Worm (Caenorhabditis elegans): Measurements from ENCODE around the gene ZC204.14.
A peak's percentile ranks its signal among the peaks of the same experiment; 100 is the strongest.
"Not testable (repeated sequence)": the region's sequence is repeated elsewhere in the genome, so short reads cannot be mapped to it uniquely, and the experiment has no call there.

The ZC204.14 gene

ce11 chrII:1661300-1661838, 1.4 kb downstream of the ZC204.14 start:
- TF ChIP-seq lsy-2 (tag; optimal IDR thresholded peaks at IDR 0.05) = peak in 1 of 2 experiments; percentile 33

- TF ChIP-seq nhr-129 (tag; optimal IDR thresholded peaks at IDR 0.05); mbf-1 (tag; optimal IDR thresholded peaks at IDR 0.05); sma-9 (GFP tag; optimal IDR thresholded peaks at IDR 0.05); sma-9 (tag; optimal IDR thresholded peaks at IDR 0.05): not testable (repeated sequence)
Measured at ce11 chrII:1660888-1661287, 1.9 kb downstream of the ZC204.14 start, which contains the start of gene ZC204.13. ZC204.13 (minus strand) TSS chrII:1660988.

ce11 chrII:1659729-1660128, 3.0 kb downstream of the ZC204.14 start:
- TF ChIP-seq fos-1 (tag; optimal IDR thresholded peaks at IDR 0.05) = peak; percentile 21

DNA sequence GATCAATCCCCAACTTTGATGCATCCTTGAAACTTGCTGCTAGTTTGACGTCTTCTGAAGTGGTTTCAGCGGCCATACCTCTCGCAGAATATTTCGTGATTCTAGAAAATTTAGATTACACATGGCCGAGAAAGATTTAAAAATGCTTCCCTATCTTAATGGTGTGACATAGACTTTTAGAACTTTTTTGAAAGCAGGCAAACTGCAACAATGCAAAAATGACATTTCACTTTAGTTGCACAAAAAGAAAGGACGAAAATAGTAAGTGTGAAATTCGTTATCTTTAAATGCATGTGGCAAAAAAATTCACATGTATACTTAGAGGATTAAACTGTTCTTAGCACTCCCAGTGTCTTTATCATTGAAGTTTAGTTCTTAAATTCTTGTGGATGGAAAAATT, 5.5 kb downstream of the ZC204.14 start, which contains the start of gene ZC204.12:
Gene ZC204.12, minus strand, starts transcription at position 101 of the 400 bp plus-strand sequence.
- TF ChIP-seq Y55F3AM.14 (GFP tag; optimal IDR thresholded peaks at IDR 0.05) (no peak), skn-1 (tag; optimal IDR thresholded peaks at IDR 0.05) (no peak), mbf-1 (tag; optimal IDR thresholded peaks at IDR 0.05) (no peak), nhr-11 (tag; optimal IDR thresholded peaks at IDR 0.05) (no peak), nhr-77 (tag; optimal IDR thresholded peaks at IDR 0.05) (no peak), lin-13 (GFP tag; optimal IDR thresholded peaks at IDR 0.05) (no peak)

- TF ChIP-seq peb-1 (tag; optimal IDR thresholded peaks at IDR 0.05) (no peak), nhr-77 (tag; optimal IDR thresholded peaks at IDR 0.05) (no peak), lsy-2 (tag; optimal IDR thresholded peaks at IDR 0.05) (no peak)
Measured at ce11 chrII:1654917-1655316, 7.8 kb downstream of the ZC204.14 start, which contains the start of gene btb-12. btb-12 (plus strand) TSS chrII:1655217.

DNA sequence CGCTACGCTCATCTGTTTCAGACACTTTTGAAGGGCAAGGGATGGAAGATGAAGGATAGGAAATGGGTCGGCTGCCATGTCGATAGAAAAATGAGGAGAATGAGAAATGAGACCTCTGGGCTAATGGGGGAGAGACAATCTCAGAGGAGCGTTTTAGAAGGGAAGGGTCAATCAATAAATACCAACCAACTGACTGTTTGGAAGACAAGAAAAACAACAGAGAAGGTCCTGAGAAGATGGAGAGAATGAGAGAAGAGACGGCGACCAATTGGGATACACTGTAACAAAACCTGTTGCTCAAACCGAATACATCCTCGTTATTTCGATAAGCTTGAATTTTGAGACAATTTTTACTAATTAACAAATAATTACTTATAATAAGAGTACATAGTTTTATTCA, 9.4 kb downstream of the ZC204.14 start, which contains the start of gene fbxb-15:
Gene fbxb-15, minus strand, starts transcription at position 101 of the 400 bp plus-strand sequence.
- TF ChIP-seq nhr-25 (tag; optimal IDR thresholded peaks at IDR 0.05) (no peak), blmp-1 (tag; optimal IDR thresholded peaks at IDR 0.05; ENCODE audit: insufficient read depth) (no peak), lin-11 (tag; optimal IDR thresholded peaks at IDR 0.05) (no peak), ceh-82 (tag; optimal IDR thresholded peaks at IDR 0.05) (no peak), zag-1 (tag; optimal IDR thresholded peaks at IDR 0.05) (no peak), ztf-4 (tag; optimal IDR thresholded peaks at IDR 0.05) (no peak), dmd-4 (tag; optimal IDR thresholded peaks at IDR 0.05) (no peak), mdl-1 (tag; optimal IDR thresholded peaks at IDR 0.05) (no peak), mbf-1 (tag; optimal IDR thresholded peaks at IDR 0.05) (no peak), ceh-16 (tag; optimal IDR thresholded peaks at IDR 0.05) (no peak), sem-4 (tag; optimal IDR thresholded peaks at IDR 0.05) (no peak), nhr-11 (tag; optimal IDR thresholded peaks at IDR 0.05) (no peak), lin-39 (tag; optimal IDR thresholded peaks at IDR 0.05) (no peak), snpc-4 (tag; optimal IDR thresholded peaks at IDR 0.05) (no peak), elt-1 (tag; optimal IDR thresholded peaks at IDR 0.05) (no peak), gmeb-1 (tag; optimal IDR thresholded peaks at IDR 0.05) (no peak), crh-2 (tag; optimal IDR thresholded peaks at IDR 0.05) (no peak), ztf-11 (tag; optimal IDR thresholded peaks at IDR 0.05) (no peak), skn-1 (tag; optimal IDR thresholded peaks at IDR 0.05) (no peak)

DNA sequence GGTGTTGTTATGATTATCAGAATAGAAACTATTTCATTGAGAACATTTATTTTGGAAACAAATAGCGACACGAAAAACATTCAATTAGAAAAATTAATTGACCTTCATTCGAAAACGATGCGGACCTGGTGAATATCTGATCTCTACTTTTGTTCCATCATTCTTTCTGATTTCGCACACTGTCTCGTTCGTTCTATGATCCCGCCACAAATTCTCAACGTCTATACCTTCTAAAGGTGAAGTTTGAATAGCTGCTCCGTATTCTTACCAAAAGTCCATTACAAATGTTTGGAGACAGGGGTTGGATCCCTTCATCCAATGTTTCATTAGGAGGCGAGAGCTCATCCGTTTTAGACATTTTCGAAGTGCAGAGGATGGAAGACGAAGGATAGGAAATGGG, 10.9 kb downstream of the ZC204.14 start, which contains the start of gene fbxb-16:
Gene fbxb-16, minus strand, starts transcription at position 101 of the 400 bp plus-strand sequence.
- TF ChIP-seq mdl-1 (tag; optimal IDR thresholded peaks at IDR 0.05) (no peak), nhr-10 (tag; optimal IDR thresholded peaks at IDR 0.05) (no peak), nhr-77 (tag; optimal IDR thresholded peaks at IDR 0.05) (no peak), unc-62 (GFP tag; optimal IDR thresholded peaks at IDR 0.05) (no peak), elt-3 (tag; optimal IDR thresholded peaks at IDR 0.05) (no peak), sma-9 (GFP tag; optimal IDR thresholded peaks at IDR 0.05) (no peak), sma-9 (tag; optimal IDR thresholded peaks at IDR 0.05) (no peak), gmeb-1 (tag; optimal IDR thresholded peaks at IDR 0.05) (no peak), lin-39 (tag; optimal IDR thresholded peaks at IDR 0.05) (no peak), ztf-4 (tag; optimal IDR thresholded peaks at IDR 0.05) (no peak), dmd-4 (tag; optimal IDR thresholded peaks at IDR 0.05) (no peak), F13H6.1 (tag; optimal IDR thresholded peaks at IDR 0.05) (no peak), mbf-1 (tag; optimal IDR thresholded peaks at IDR 0.05) (no peak), lin-13 (GFP tag; optimal IDR thresholded peaks at IDR 0.05) (no peak), egl-27 (tag; optimal IDR thresholded peaks at IDR 0.05) (no peak), ceh-82 (tag; optimal IDR thresholded peaks at IDR 0.05) (no peak), snpc-4 (tag; optimal IDR thresholded peaks at IDR 0.05) (no peak), C34F6.9 (tag; optimal IDR thresholded peaks at IDR 0.05) (no peak)

Measured in whole organism, L2 larva.